Worm (Caenorhabditis elegans): ENCODE measurements around the gene C50F7.6.

ce11 chrIV:7757245-7757644, 34.2 kb upstream of the C50F7.6 start, which contains the start of gene C46A5.4:
- no peak for TF ChIP-seq pes-1 (GFP tag; IDR thresholded peaks at IDR 0.05)
- no peak for TF ChIP-seq tbx-11 (GFP tag; IDR thresholded peaks at IDR 0.05)
